ENCODE assay signal across 2 worm cellular contexts in the genomic region with DNA sequence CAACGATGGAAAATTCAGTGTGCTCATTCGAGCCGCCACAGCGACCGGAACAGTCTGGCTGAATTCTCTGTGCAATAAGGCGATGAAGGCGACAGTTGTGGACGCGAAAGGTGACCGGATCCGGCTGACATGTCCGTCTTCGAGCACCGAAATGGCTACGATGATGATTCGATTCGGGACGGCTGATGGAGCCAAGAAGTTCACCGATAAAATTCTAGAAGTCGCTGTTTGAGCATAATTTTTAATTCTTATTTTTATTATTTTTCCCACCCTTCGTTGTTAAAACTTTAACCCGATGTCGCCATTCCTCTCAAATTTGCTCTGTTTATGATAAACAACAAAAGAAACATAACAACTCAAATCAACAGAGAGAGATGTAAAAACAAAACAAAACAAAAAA.
TF ChIP-seq lines count a peak whose summit lies in the region.

No protein-coding gene starts in this region.

TF ChIP-seq in whole organism, L4 larva, 104 proteins besides CTCF, POLR2A, EP300 and RAD21:
- TF ChIP-seq mdt-29 (GFP tag; IDR thresholded peaks at IDR 0.05; lab: Robert Waterston, UW) (no peak), lin-38 (GFP tag; IDR thresholded peaks at IDR 0.05; lab: Robert Waterston, UW) (0 out of 2 replicates have a peak, but pooled peaks have one; percentile 25), mes-2 (tag; optimal IDR thresholded peaks at IDR 0.05; lab: Kevin White, UChicago; ENCODE audit: poor library complexity, severe bottlenecking) (peak; percentile 45), aha-1 (tag; lab: Kevin White, UChicago) (peak; percentile 9)

TF ChIP-seq in whole organism, young adult, 124 proteins besides CTCF, POLR2A, EP300 and RAD21:
- TF ChIP-seq madf-6 (GFP tag; IDR thresholded peaks at IDR 0.05; lab: Robert Waterston, UW): 0 out of 2 replicates have a peak, but pooled peaks have one; percentile 18
- peak; percentile 29; the same call in 1 of the 2 replicates for TF ChIP-seq Y53G8AR.9 (GFP tag; conservative IDR thresholded peaks at IDR 0.05; lab: Robert Waterston, UW)
- peak; percentile 60; the same call in 1 of the 2 replicates for TF ChIP-seq Y79H2A.3 (GFP tag; conservative IDR thresholded peaks at IDR 0.05; lab: Robert Waterston, UW)
- TF ChIP-seq lsl-1 (GFP tag; optimal IDR thresholded peaks at IDR 0.05; lab: Kevin White, UChicago): peak; percentile 1
- no peak for TF ChIP-seq ztf-3 (GFP tag; optimal IDR thresholded peaks at IDR 0.05; lab: Kevin White, UChicago)
- 0 out of 2 replicates have a peak, but pooled peaks have one; percentile 36 for TF ChIP-seq ekl-4 (GFP tag; IDR thresholded peaks at IDR 0.05; lab: Robert Waterston, UW)
- 0 out of 2 replicates have a peak, but pooled peaks have one; percentile 68 for TF ChIP-seq nfyb-1 (GFP tag; IDR thresholded peaks at IDR 0.05; lab: Robert Waterston, UW)
- peak; percentile 86 for TF ChIP-seq hrde-1 (tag; optimal IDR thresholded peaks at IDR 0.05; lab: Kevin White, UChicago; ENCODE audit: borderline replicate concordance)
- TF ChIP-seq dpff-1 (tag; optimal IDR thresholded peaks at IDR 0.05; lab: Kevin White, UChicago): peak; percentile 28
- TF ChIP-seq F39B2.1 (GFP tag; IDR thresholded peaks at IDR 0.05; lab: Robert Waterston, UW): no peak
- peak in 1 of 3 experiments; percentile 13 for TF ChIP-seq lin-35 (GFP tag; optimal IDR thresholded peaks at IDR 0.05; lab: Kevin White, UChicago)
- no peak for TF ChIP-seq F49E8.2 (tag; optimal IDR thresholded peaks at IDR 0.05; lab: Kevin White, UChicago; ENCODE audit: insufficient read depth)
